Fruit fly (Drosophila melanogaster): Measurements from ENCODE around the gene CG15269.

CG15269 gene

dm6 chr2L:15060580-15061005, 48.6 kb upstream of the CG15269 start, which contains the start of gene TfIIS (continued):
- no peak for TF ChIP-seq ac (GFP tag; optimal IDR thresholded peaks at IDR 0.05)
- peak; percentile 40 for TF ChIP-seq sug (tag; optimal IDR thresholded peaks at IDR 0.05)
- TF ChIP-seq CG8290 (GFP tag; optimal IDR thresholded peaks at IDR 0.05): peak; percentile 94
- TF ChIP-seq CG8290 (tag; optimal IDR thresholded peaks at IDR 0.05): peak; percentile 70 to 92
- TF ChIP-seq insv (GFP tag; optimal IDR thresholded peaks at IDR 0.05): peak in 1 of 2 experiments; percentile 96
- no peak for TF ChIP-seq Gug (GFP tag; IDR thresholded peaks at IDR 0.05)
- TF ChIP-seq Lpt (GFP tag; optimal IDR thresholded peaks at IDR 0.05): no peak
- TF ChIP-seq stwl (tag; optimal IDR thresholded peaks at IDR 0.05): peak; percentile 96
- TF ChIP-seq ab (GFP tag; optimal IDR thresholded peaks at IDR 0.05): no peak
- no peak for TF ChIP-seq B-H2 (GFP tag; optimal IDR thresholded peaks at IDR 0.05)
- TF ChIP-seq Atf3 (GFP tag; optimal IDR thresholded peaks at IDR 0.05): no peak
- TF ChIP-seq Hey (tag; optimal IDR thresholded peaks at IDR 0.05): no peak
- TF ChIP-seq gro (GFP tag; optimal IDR thresholded peaks at IDR 0.05): peak; percentile 32
- TF ChIP-seq CG6813 (GFP tag; optimal IDR thresholded peaks at IDR 0.05): no peak
- no peak for TF ChIP-seq ken (GFP tag; IDR thresholded peaks at IDR 0.05)
- no peak for TF ChIP-seq CG13775 (GFP tag; optimal IDR thresholded peaks at IDR 0.05)
- no peak for TF ChIP-seq cg (GFP tag; optimal IDR thresholded peaks at IDR 0.05)
- TF ChIP-seq Dek (tag; optimal IDR thresholded peaks at IDR 0.05): peak; percentile 20
- peak; percentile 56 for TF ChIP-seq nmo (GFP tag; optimal IDR thresholded peaks at IDR 0.05)
- no peak for TF ChIP-seq CG10274 (GFP tag; optimal IDR thresholded peaks at IDR 0.05)
- TF ChIP-seq org-1 (GFP tag; optimal IDR thresholded peaks at IDR 0.05): no peak
- TF ChIP-seq dmrt99B (tag; optimal IDR thresholded peaks at IDR 0.05): no peak
- no peak for TF ChIP-seq CG7556 (GFP tag; optimal IDR thresholded peaks at IDR 0.05)
- peak; percentile 26 for TF ChIP-seq Mad (GFP tag; optimal IDR thresholded peaks at IDR 0.05)
- TF ChIP-seq Myb (GFP tag; optimal IDR thresholded peaks at IDR 0.05): peak; percentile 87
- no peak for TF ChIP-seq HHEX (GFP tag; optimal IDR thresholded peaks at IDR 0.05)
- TF ChIP-seq CG15479 (GFP tag; optimal IDR thresholded peaks at IDR 0.05): no peak
- TF ChIP-seq so (GFP tag; IDR thresholded peaks at IDR 0.05): no peak
- TF ChIP-seq Jarid2 (GFP tag; optimal IDR thresholded peaks at IDR 0.05): no peak
- no peak for TF ChIP-seq CG3065 (GFP tag; optimal IDR thresholded peaks at IDR 0.05)
- TF ChIP-seq pzg (GFP tag; optimal IDR thresholded peaks at IDR 0.05): peak; percentile 97
- no peak for TF ChIP-seq CG8388 (GFP tag; optimal IDR thresholded peaks at IDR 0.05)
- TF ChIP-seq pho (GFP tag; optimal IDR thresholded peaks at IDR 0.05): no peak
- no peak for TF ChIP-seq CG2875 (GFP tag; optimal IDR thresholded peaks at IDR 0.05)
- no peak for TF ChIP-seq kay (GFP tag; optimal IDR thresholded peaks at IDR 0.05)
- no peak for TF ChIP-seq CG33557 (GFP tag; optimal IDR thresholded peaks at IDR 0.05)
- TF ChIP-seq ATbp (GFP tag; optimal IDR thresholded peaks at IDR 0.05): no peak
- TF ChIP-seq Optix (GFP tag; IDR thresholded peaks at IDR 0.05): no peak
- peak; percentile 47 for TF ChIP-seq NC2β (GFP tag; optimal IDR thresholded peaks at IDR 0.05)
- TF ChIP-seq Trl (optimal IDR thresholded peaks at IDR 0.05): no peak
- no peak for TF ChIP-seq Trl (GFP tag; optimal IDR thresholded peaks at IDR 0.05)
- peak; percentile 27 for TF ChIP-seq wek (GFP tag; optimal IDR thresholded peaks at IDR 0.05)
- TF ChIP-seq maf-S (GFP tag; optimal IDR thresholded peaks at IDR 0.05): no peak
- no peak for TF ChIP-seq zf30C (GFP tag; optimal IDR thresholded peaks at IDR 0.05)
- no peak for TF ChIP-seq sens-2 (GFP tag; IDR thresholded peaks at IDR 0.05)
- no peak for TF ChIP-seq danr (GFP tag; IDR thresholded peaks at IDR 0.05)
- TF ChIP-seq CG30020 (tag; optimal IDR thresholded peaks at IDR 0.05): no peak
- no peak for TF ChIP-seq Ada2b (GFP tag; IDR thresholded peaks at IDR 0.05)
- no peak for TF ChIP-seq CG10654 (GFP tag; optimal IDR thresholded peaks at IDR 0.05)
- no peak for TF ChIP-seq Mrtf (GFP tag; IDR thresholded peaks at IDR 0.05)
- no peak for TF ChIP-seq klu (GFP tag; IDR thresholded peaks at IDR 0.05)
- TF ChIP-seq CG8944 (GFP tag; optimal IDR thresholded peaks at IDR 0.05): no peak
- TF ChIP-seq nom (GFP tag; optimal IDR thresholded peaks at IDR 0.05): peak; percentile 28
